Worm (Caenorhabditis elegans) whole organism, young adult: ENCODE results near the gene C15H11.10.

ENCODE experiments used
- C17E4.6 ChIP-seq: fragments of 200-800 bp; sonication (Bioruptor generic); IDR thresholded peaks from 2 replicates; pipeline ENCODE4 v1.3.6; 2022; ENCODE audit warnings: missing genetic modification reagents, missing genetic modification characterization, missing compliant biosample characterization
- D2030.7 ChIP-seq: fragments of 200-800 bp; sonication (Bioruptor generic); IDR thresholded peaks from 2 replicates; pipeline ENCODE4 v1.3.6; 2022; ENCODE audit warnings: missing genetic modification reagents, missing genetic modification characterization, missing compliant biosample characterization
- F23B12.7 ChIP-seq: sonication (generic microtip); optimal IDR thresholded peaks from 2 replicates; lab custom pipeline; 2017; ENCODE audit warnings: missing genetic modification characterization, mild to moderate bottlenecking, missing compliant biosample characterization, antibody characterized with exemption, moderate library complexity; ENCODE audit not compliant: insufficient read depth
- F39B2.1 ChIP-seq: fragments of 200-800 bp; sonication (Bioruptor generic); IDR thresholded peaks from 2 replicates; pipeline ENCODE4 v1.3.6; 2022; ENCODE audit warnings: missing genetic modification reagents, missing genetic modification characterization, missing compliant biosample characterization
- F49E8.2 ChIP-seq: sonication (generic microtip); optimal IDR thresholded peaks from 3 replicates; lab custom pipeline; 2017; ENCODE audit warnings: missing genetic modification characterization, mild to moderate bottlenecking, missing compliant biosample characterization, antibody characterized with exemption, moderate library complexity; ENCODE audit not compliant: insufficient read depth
- K11D2.4 ChIP-seq: fragments of 200-800 bp; sonication (Bioruptor generic); IDR thresholded peaks from 2 replicates; pipeline ENCODE4 v1.3.6; 2022; ENCODE audit warnings: missing genetic modification reagents, missing genetic modification characterization, missing compliant biosample characterization
- T07F8.4 ChIP-seq: sonication (generic microtip); optimal IDR thresholded peaks from 2 replicates; lab custom pipeline; 2016; ENCODE audit warnings: mild to moderate bottlenecking, missing genetic modification characterization, moderate library complexity, missing compliant biosample characterization
- ZK185.1 ChIP-seq: sonication (generic microtip); optimal IDR thresholded peaks from 2 replicates; lab custom pipeline; 2016; ENCODE audit warnings: mild to moderate bottlenecking, missing genetic modification characterization, missing compliant biosample characterization; ENCODE audit not compliant: poor library complexity, severe bottlenecking
- attf-3 ChIP-seq: fragments of 200-800 bp; sonication (Bioruptor generic); conservative IDR thresholded peaks from 2 replicates; pipeline ENCODE4 v1.3.6; 2022; ENCODE audit warnings: missing genetic modification reagents, missing genetic modification characterization, missing compliant biosample characterization
- ceh-27 ChIP-seq: fragments of 200-800 bp; sonication (Bioruptor generic); optimal IDR thresholded peaks from 2 replicates; lab custom pipeline; 2018; ENCODE audit warnings: mild to moderate bottlenecking, missing genetic modification characterization, moderate library complexity, missing compliant biosample characterization
- ceh-40 ChIP-seq: fragments of 200-800 bp; sonication (Bioruptor generic); IDR thresholded peaks from 2 replicates; pipeline ENCODE4 v1.3.6; 2022; ENCODE audit warnings: missing genetic modification characterization, missing compliant biosample characterization
- ceh-79 ChIP-seq: sonication (generic microtip); optimal IDR thresholded peaks from 2 replicates; lab custom pipeline; 2017; ENCODE audit warnings: mild to moderate bottlenecking, missing genetic modification characterization, missing compliant biosample characterization
- chd-7 ChIP-seq: sonication (generic microtip); optimal IDR thresholded peaks from 2 replicates; lab custom pipeline; 2016; ENCODE audit warnings: mild to moderate bottlenecking, missing genetic modification characterization, moderate library complexity, missing compliant biosample characterization
- die-1 ChIP-seq: sonication (generic microtip); optimal IDR thresholded peaks from 2 replicates; lab custom pipeline; 2016; ENCODE audit warnings: missing genotype, mild to moderate bottlenecking, missing genetic modification characterization, missing compliant biosample characterization
- dox-1 ChIP-seq: fragments of 200-800 bp; sonication (Bioruptor generic); IDR thresholded peaks from 2 replicates; pipeline ENCODE4 v1.3.6; 2022; ENCODE audit warnings: missing genetic modification reagents, missing genetic modification characterization, missing compliant biosample characterization
- dpff-1 ChIP-seq: sonication (generic microtip); optimal IDR thresholded peaks from 2 replicates; lab custom pipeline; 2017; ENCODE audit warnings: mild to moderate bottlenecking, missing genetic modification characterization, missing compliant biosample characterization
- egl-18 ChIP-seq: fragments of 200-800 bp; sonication (Bioruptor generic); IDR thresholded peaks from 2 replicates; pipeline ENCODE4 v1.3.6; 2022; ENCODE audit warnings: missing genetic modification reagents, missing genetic modification characterization, missing compliant biosample characterization
- ets-4 ChIP-seq: fragments of 200-800 bp; sonication (Bioruptor generic); optimal IDR thresholded peaks from 2 replicates; lab custom pipeline; 2018; ENCODE audit warnings: mild to moderate bottlenecking, missing genetic modification characterization, missing compliant biosample characterization
- gei-17 ChIP-seq: fragments of 200-800 bp; sonication (Bioruptor generic); optimal IDR thresholded peaks from 2 replicates; lab custom pipeline; 2018; ENCODE audit warnings: mild to moderate bottlenecking, missing genetic modification characterization, missing compliant biosample characterization
- hmg-20 ChIP-seq: fragments of 200-800 bp; sonication (Bioruptor generic); IDR thresholded peaks from 2 replicates; pipeline ENCODE4 v1.3.6; 2022; ENCODE audit warnings: missing genetic modification reagents, missing genetic modification characterization, missing compliant biosample characterization
- hrde-1 ChIP-seq: sonication (generic microtip); optimal IDR thresholded peaks from 2 replicates; lab custom pipeline; 2016; ENCODE audit warnings: missing genetic modification characterization, mild to moderate bottlenecking, missing compliant biosample characterization, moderate library complexity, missing genotype, missing genetic modification reagents, borderline replicate concordance
- hsf-1 ChIP-seq: fragments of 200-800 bp; sonication (Bioruptor generic); IDR thresholded peaks from 2 replicates; pipeline ENCODE4 v1.3.6; 2022; ENCODE audit warnings: missing genetic modification reagents, missing genetic modification characterization, missing compliant biosample characterization
- let-607 ChIP-seq, 2 experiments: fragments of 200-800 bp in 1 of 2; sonication (Bioruptor generic) in 1 of 2; sonication (generic microtip) in 1 of 2; optimal IDR thresholded peaks; 2 replicates each; lab custom pipeline; 2016 to 2018; ENCODE audit warnings: mild to moderate bottlenecking in 2 of 2, missing compliant biosample characterization in 2 of 2, missing genetic modification characterization in 2 of 2, moderate library complexity in 2 of 2, missing genotype in 1 of 2
- lin-26 ChIP-seq: fragments of 200-800 bp; sonication (Bioruptor generic); IDR thresholded peaks from 2 replicates; pipeline ENCODE4 v1.3.6; 2022; ENCODE audit warnings: missing genetic modification reagents, missing genetic modification characterization, missing compliant biosample characterization
- lin-35 ChIP-seq, 3 experiments: fragments of 150-350 bp in 2 of 3; sonication (generic microtip) in 1 of 3; optimal IDR thresholded peaks; 2 replicates each; lab custom pipeline; 2014 to 2018; ENCODE audit warnings: missing biosample characterization in 3 of 3, missing genetic modification characterization in 3 of 3, missing genetic modification reagents in 3 of 3
- lin-54 ChIP-seq: fragments of 200-800 bp; sonication (Bioruptor generic); optimal IDR thresholded peaks from 2 replicates; lab custom pipeline; 2018; ENCODE audit warnings: mild to moderate bottlenecking, missing genetic modification characterization, missing compliant biosample characterization
- madf-10 ChIP-seq: sonication (generic microtip); optimal IDR thresholded peaks from 2 replicates; lab custom pipeline; 2016; ENCODE audit warnings: mild to moderate bottlenecking, missing genetic modification characterization, missing compliant biosample characterization
- madf-3 ChIP-seq: fragments of 200-800 bp; sonication (Bioruptor generic); IDR thresholded peaks from 2 replicates; pipeline ENCODE4 v1.3.6; 2022; ENCODE audit warnings: missing genetic modification reagents, missing genetic modification characterization, missing compliant biosample characterization
- madf-6 ChIP-seq: fragments of 200-800 bp; sonication (Bioruptor generic); IDR thresholded peaks from 2 replicates; pipeline ENCODE4 v1.3.6; 2022; ENCODE audit warnings: missing genetic modification reagents, missing genetic modification characterization, missing compliant biosample characterization
- mcd-1 ChIP-seq: fragments of 200-800 bp; sonication (Bioruptor generic); IDR thresholded peaks from 2 replicates; pipeline ENCODE4 v1.3.6; 2022; ENCODE audit warnings: missing genetic modification reagents, missing genetic modification characterization, missing compliant biosample characterization
- nfyb-1 ChIP-seq: fragments of 200-800 bp; sonication (Bioruptor generic); IDR thresholded peaks from 2 replicates; pipeline ENCODE4 v1.3.6; 2022; ENCODE audit warnings: missing genetic modification reagents, missing genetic modification characterization, missing compliant biosample characterization
- nhr-179 ChIP-seq: sonication (generic microtip); optimal IDR thresholded peaks from 2 replicates; lab custom pipeline; 2016; ENCODE audit warnings: mild to moderate bottlenecking, missing genetic modification characterization, missing compliant biosample characterization
- rcor-1 ChIP-seq: fragments of 200-800 bp; sonication (Bioruptor generic); IDR thresholded peaks from 2 replicates; pipeline ENCODE4 v1.3.6; 2022; ENCODE audit warnings: missing genetic modification reagents, missing genetic modification characterization, missing compliant biosample characterization
- rec-8 ChIP-seq, 2 experiments: sonication (generic microtip); optimal IDR thresholded peaks; 2 replicates each; lab custom pipeline; 2016; ENCODE audit warnings: mild to moderate bottlenecking in 2 of 2, missing genetic modification characterization in 2 of 2, missing genetic modification reagents in 2 of 2, missing genotype in 2 of 2, missing biosample characterization in 1 of 2, missing compliant biosample characterization in 1 of 2, moderate library complexity in 1 of 2
- rpc-1 ChIP-seq, 2 experiments: fragments of 150-350 bp in 1 of 2; sonication (generic microtip) in 1 of 2; optimal IDR thresholded peaks; 2 replicates each; lab custom pipeline; 2014 to 2018; ENCODE audit warnings: missing biosample characterization in 1 of 2, missing genetic modification characterization in 1 of 2, missing genetic modification reagents in 1 of 2, missing genotype in 1 of 2
- sdz-38 ChIP-seq: sonication (generic microtip); optimal IDR thresholded peaks from 2 replicates; lab custom pipeline; 2016; ENCODE audit warnings: missing genotype, missing genetic modification characterization, missing compliant biosample characterization
- snpc-1.3 ChIP-seq: sonication (generic microtip); optimal IDR thresholded peaks from 2 replicates; lab custom pipeline; 2017; ENCODE audit warnings: missing genetic modification characterization, mild to moderate bottlenecking, missing compliant biosample characterization, antibody characterized with exemption, moderate library complexity, missing genotype, missing genetic modification reagents; ENCODE audit not compliant: insufficient read depth
- tbp1 ChIP-seq: fragments of 200-800 bp; sonication (Bioruptor generic); optimal IDR thresholded peaks from 2 replicates; lab custom pipeline; 2018; ENCODE audit warnings: mild to moderate bottlenecking, missing genetic modification characterization, missing compliant biosample characterization
- zfh-2 ChIP-seq: fragments of 200-800 bp; sonication (Bioruptor generic); conservative IDR thresholded peaks from 2 replicates; pipeline ENCODE4 v1.3.6; 2022; ENCODE audit warnings: missing genetic modification reagents, missing genetic modification characterization, missing compliant biosample characterization
- zim-3 ChIP-seq: sonication (generic microtip); optimal IDR thresholded peaks from 2 replicates; lab custom pipeline; 2017; ENCODE audit warnings: mild to moderate bottlenecking, missing genetic modification characterization, moderate library complexity, missing compliant biosample characterization
- ztf-22 ChIP-seq: fragments of 200-800 bp; sonication (Bioruptor generic); optimal IDR thresholded peaks from 2 replicates; lab custom pipeline; 2018; ENCODE audit warnings: mild to moderate bottlenecking, missing genetic modification characterization, moderate library complexity, missing compliant biosample characterization
- ztf-26 ChIP-seq: sonication (generic microtip); optimal IDR thresholded peaks from 2 replicates; lab custom pipeline; 2017; ENCODE audit warnings: missing genetic modification characterization, missing compliant biosample characterization
- ztf-6 ChIP-seq: fragments of 200-800 bp; sonication (Bioruptor generic); IDR thresholded peaks from 2 replicates; pipeline ENCODE4 v1.3.6; 2022; ENCODE audit warnings: missing genetic modification reagents, missing genetic modification characterization, missing compliant biosample characterization

C15H11.10 gene

ce11 chrV:14351629-14352028 is 40.3 kb upstream of the C15H11.10 start, which contains the start of gene vha-13:
TSS of gene vha-13 (plus strand) at chrV:14351709.
- TF ChIP-seq chd-7 (no peak), zim-3 (no peak), lin-35 (GFP tag; optimal IDR thresholded peaks at IDR 0.05; lab: Kevin White, UChicago) (no peak), ceh-27 (no peak), rec-8 (tag; optimal IDR thresholded peaks at IDR 0.05; lab: Kevin White, UChicago) (no peak), madf-6 (GFP tag; lab: Robert Waterston, UW) (no peak), hsf-1 (peak; percentile 35; the same call in 1 of the 2 replicates)

- no peak for TF ChIP-seq hmg-20
- TF ChIP-seq zfh-2 (GFP tag; lab: Robert Waterston, UW): peak; percentile 49; the same call in 1 of the 2 replicates
- no peak for TF ChIP-seq attf-3 (GFP tag; lab: Robert Waterston, UW)
- 0 out of 2 replicates have a peak, but pooled peaks have one; percentile 11 for TF ChIP-seq dox-1 (GFP tag; lab: Robert Waterston, UW)
- no peak for TF ChIP-seq chd-7
- 0 out of 2 replicates have a peak, but pooled peaks have one; percentile 13 for TF ChIP-seq egl-18
- TF ChIP-seq lin-26 (GFP tag; lab: Robert Waterston, UW): 0 out of 2 replicates have a peak, but pooled peaks have one; percentile 9
- no peak for TF ChIP-seq rpc-1 (optimal IDR thresholded peaks at IDR 0.05; lab: Kevin White, UChicago)
- TF ChIP-seq rpc-1 (tag; optimal IDR thresholded peaks at IDR 0.05; lab: Kevin White, UChicago): no peak
- TF ChIP-seq K11D2.4 (GFP tag; lab: Robert Waterston, UW): 0 out of 2 replicates have a peak, but pooled peaks have one; percentile 21
- TF ChIP-seq F39B2.1: no peak
- TF ChIP-seq let-607 (tag; optimal IDR thresholded peaks at IDR 0.05; lab: Kevin White, UChicago): peak in 1 of 2 experiments; percentile 9
- peak; percentile 27 for TF ChIP-seq dpff-1
- TF ChIP-seq madf-3 (GFP tag; lab: Robert Waterston, UW): peak; percentile 27; the same call in 1 of the 2 replicates
- no peak for TF ChIP-seq rcor-1
- TF ChIP-seq F49E8.2: no peak
- 0 out of 2 replicates have a peak, but pooled peaks have one; percentile 23 for TF ChIP-seq nfyb-1 (GFP tag; lab: Robert Waterston, UW)
- TF ChIP-seq T07F8.4 (tag; lab: Kevin White, UChicago): no peak
- TF ChIP-seq ztf-6: no peak
Observed at ce11 chrV:14352032-14352431, 39.9 kb upstream of the C15H11.10 start.

DNA sequence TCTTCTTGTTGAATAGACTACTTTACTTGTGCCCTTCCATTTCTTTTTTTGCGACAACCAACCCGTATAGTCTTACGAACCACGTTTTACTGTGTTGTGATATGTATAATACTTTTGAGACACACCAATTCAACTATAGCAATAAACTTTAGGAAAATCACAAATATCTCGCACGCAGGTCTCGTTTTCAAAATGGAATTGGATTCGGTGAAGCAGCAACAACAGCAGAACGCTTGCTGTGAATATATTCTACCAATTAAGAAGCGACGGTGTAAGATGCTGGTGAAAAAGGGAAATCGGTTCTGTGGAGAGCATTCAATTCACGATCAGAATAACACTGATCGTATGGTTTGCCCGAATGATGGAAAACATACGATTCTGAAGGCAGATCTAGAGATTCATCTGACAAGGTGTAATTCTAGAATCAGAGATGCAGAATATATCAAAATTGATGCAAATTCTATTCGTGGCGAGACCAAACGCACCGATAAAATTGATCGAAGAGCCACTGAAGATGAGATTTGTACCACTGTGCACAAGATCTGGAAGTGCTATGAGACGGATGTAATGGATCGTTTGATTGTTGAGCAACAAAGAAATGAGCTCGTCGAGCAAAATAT is 37.6 kb upstream of the C15H11.10 start, which contains the start of gene Y49A3A.3:
Gene Y49A3A.3 (plus strand): TSS at position 153 of the 620 bp plus-strand sequence.
- TF ChIP-seq D2030.7 (GFP tag; lab: Robert Waterston, UW) (no peak), F49E8.2 (no peak), nhr-179 (no peak), dpff-1 (peak; percentile 43), tbp1 (GFP tag; lab: Kevin White, UChicago) (peak; percentile 54), madf-6 (GFP tag; lab: Robert Waterston, UW) (peak; percentile 56), attf-3 (GFP tag; lab: Robert Waterston, UW) (no peak), ceh-40 (GFP tag; lab: Robert Waterston, UW) (no peak), lin-54 (GFP tag; lab: Kevin White, UChicago) (peak; percentile 43), hmg-20 (no peak), hrde-1 (tag; lab: Kevin White, UChicago) (peak; percentile 63), ztf-22 (GFP tag; lab: Kevin White, UChicago) (peak; percentile 16), madf-3 (GFP tag; lab: Robert Waterston, UW) (0 out of 2 replicates have a peak, but pooled peaks have one; percentile 25), madf-10 (tag; lab: Kevin White, UChicago) (peak; percentile 34), sdz-38 (tag; lab: Kevin White, UChicago) (no peak), gei-17 (GFP tag; lab: Kevin White, UChicago) (peak; percentile 24), die-1 (tag; lab: Kevin White, UChicago) (peak; percentile 33), ztf-26 (tag; lab: Kevin White, UChicago) (peak; percentile 72), F23B12.7 (tag; lab: Kevin White, UChicago) (no peak), ceh-79 (tag; lab: Kevin White, UChicago) (peak; percentile 89), snpc-1.3 (tag; lab: Kevin White, UChicago) (no peak), ets-4 (GFP tag; lab: Kevin White, UChicago) (no peak), mcd-1 (peak; percentile 49), ZK185.1 (tag; lab: Kevin White, UChicago) (peak; percentile 56), C17E4.6 (GFP tag; lab: Robert Waterston, UW) (no peak)
